Fruit fly (Drosophila melanogaster) Kc167 (cell line): ENCODE data around the gene COX5B.

Experiments
- Myc ChIP-seq: fragments of >200 bp; optimal IDR thresholded peaks from 2 replicates; lab custom pipeline; 2017; ENCODE audit warnings: missing external identifiers
- Sin3A ChIP-seq: fragments of >200 bp; optimal IDR thresholded peaks from 2 replicates; lab custom pipeline; 2018; ENCODE audit warnings: missing external identifiers
- h ChIP-seq: fragments of >200 bp; optimal IDR thresholded peaks from 3 replicates; lab custom pipeline; 2018; ENCODE audit warnings: missing external identifiers
- insv ChIP-seq: fragments of >200 bp; optimal IDR thresholded peaks from 3 replicates; lab custom pipeline; 2018; ENCODE audit warnings: missing external identifiers
- psq ChIP-seq: fragments of >200 bp; optimal IDR thresholded peaks from 2 replicates; lab custom pipeline; 2017; ENCODE audit warnings: missing external identifiers
- ttk ChIP-seq: sonication (Bioruptor generic); optimal IDR thresholded peaks from 2 replicates; lab custom pipeline; 2017; ENCODE audit warnings: missing external identifiers

The COX5B gene

DNA sequence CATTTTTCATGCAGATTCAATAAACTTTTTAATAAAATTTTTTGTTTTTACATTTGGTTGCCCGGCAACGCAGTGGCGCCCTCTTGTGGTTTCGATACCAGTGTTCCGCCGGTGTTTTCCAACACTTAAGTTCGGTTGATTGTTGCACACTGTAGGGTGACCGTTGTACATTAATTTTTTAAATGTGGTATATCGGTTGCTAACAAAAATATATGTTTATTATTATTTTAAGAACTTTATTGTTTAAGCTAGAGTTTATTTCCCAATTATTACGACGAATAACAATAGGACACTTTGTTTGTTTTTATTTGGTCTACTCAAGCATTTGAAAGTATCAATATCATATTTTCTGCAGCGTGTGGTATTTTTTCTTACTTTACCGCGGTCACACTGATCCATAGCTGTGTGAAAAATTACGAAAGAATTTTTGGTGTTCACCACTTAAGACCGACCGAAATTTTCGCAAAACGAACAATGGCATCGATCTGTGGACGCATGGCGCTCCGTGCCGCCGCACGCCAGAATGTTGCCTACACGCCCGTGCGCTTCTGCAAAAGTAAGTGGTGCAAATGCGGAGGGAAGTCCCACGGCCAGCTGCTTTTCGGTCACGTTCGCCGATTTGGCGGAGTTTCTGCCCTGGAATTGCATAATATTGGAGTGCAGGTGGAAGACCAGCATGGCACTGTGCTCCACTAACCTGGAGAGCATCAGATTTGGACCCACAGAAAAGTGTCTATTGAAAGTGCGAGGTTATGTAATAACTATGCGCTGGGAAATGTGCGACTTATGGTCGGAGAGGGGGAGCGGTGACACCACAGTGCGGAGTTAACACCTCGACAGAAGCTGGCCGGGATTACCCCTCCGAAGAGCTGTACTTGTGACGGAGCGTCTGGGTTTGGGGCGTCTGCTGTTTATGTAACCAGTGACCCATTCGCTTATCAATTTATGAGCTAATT is at the start of gene COX5B, which contains the start of gene IFT52:
Gene COX5B (plus strand): TSS at position 372 of the 956 bp plus-strand sequence.
Gene IFT52 (minus strand): TSS at position 74 of the 956 bp plus-strand sequence.
- TF ChIP-seq ttk (lab: Kevin White, UChicago) (no peak), insv (lab: Kevin White, UChicago) (no peak), Sin3A (no peak), psq (no peak), h (lab: Kevin White, UChicago) (no peak), Myc (lab: Kevin White, UChicago) (no peak)

DNA sequence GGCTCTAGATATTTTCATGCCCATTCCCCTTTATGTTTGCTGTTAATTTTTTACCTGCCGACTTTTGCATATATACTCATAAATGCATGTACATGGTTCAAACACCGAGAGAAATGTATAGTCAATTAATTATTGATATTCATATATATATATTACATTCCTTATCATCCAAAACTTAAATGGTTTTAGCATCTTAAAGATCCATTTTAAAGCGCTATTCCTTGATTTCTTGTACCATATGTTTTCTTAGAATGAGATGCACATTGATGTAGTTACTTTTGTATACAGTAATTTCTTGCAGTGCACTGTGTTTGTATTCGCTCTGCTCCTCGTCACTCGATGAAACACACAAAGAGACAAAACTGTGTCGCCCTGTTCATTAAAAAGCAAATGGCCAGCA is 48.9 kb upstream of the COX5B start:
- TF ChIP-seq Sin3A (no peak), ttk (lab: Kevin White, UChicago) (no peak), psq (no peak), Myc (lab: Kevin White, UChicago) (no peak), insv (lab: Kevin White, UChicago) (no peak), h (lab: Kevin White, UChicago) (no peak)

dm6 chr2L:6513948-6514347 is 43.7 kb upstream of the COX5B start:
- no peak for TF ChIP-seq psq
- no peak for TF ChIP-seq Myc (lab: Kevin White, UChicago)
- TF ChIP-seq insv (lab: Kevin White, UChicago) = no peak
- TF ChIP-seq Sin3A = no peak
- TF ChIP-seq ttk (lab: Kevin White, UChicago) = no peak
- no peak for TF ChIP-seq h (lab: Kevin White, UChicago)

DNA sequence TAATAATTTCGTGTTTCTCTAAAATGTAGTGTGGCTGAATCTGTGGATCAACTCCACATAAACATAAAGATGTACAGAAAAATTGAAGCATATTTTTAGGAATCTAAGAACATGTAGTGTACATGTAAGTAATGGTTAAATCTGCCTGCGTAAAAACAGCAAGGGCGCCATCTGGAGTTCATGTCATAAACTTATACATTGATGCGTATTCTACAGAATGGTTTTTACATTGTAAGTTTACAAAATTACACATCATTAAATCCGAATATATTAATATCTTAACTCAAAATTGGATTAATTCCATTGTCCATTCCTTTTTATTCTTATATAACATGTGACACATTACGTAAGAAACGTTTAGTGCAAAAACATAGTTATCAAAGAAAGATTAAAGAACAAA is 30.6 kb upstream of the COX5B start:
- TF ChIP-seq Myc (lab: Kevin White, UChicago) = no peak
- no peak for TF ChIP-seq insv (lab: Kevin White, UChicago)
- no peak for TF ChIP-seq h (lab: Kevin White, UChicago)

DNA sequence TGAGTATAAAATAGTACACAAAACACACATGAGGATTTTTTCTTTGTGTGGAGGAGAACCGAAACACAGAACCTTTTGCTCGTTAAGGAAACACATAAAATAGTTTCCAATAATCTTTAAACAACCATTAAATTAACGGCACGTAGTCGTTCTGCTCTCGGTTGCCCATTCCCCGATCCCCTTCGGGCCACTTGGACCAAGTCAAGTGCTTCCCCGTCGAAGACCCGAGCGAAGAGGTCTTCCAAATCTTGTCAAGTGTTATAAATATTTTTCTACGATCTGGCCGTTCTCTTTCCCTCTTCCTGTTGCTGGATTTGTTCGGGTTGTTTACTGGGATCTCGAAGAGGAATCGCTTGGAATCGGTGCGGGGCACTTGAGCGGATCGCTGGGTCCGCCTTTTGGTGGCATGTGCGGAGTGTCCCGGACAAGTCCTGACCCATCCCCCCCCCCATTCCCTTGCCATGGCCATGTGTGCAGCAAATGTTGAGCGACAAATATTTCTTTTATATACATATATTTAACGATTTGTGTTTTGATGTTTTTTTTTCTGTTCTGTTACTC is 26.6 kb upstream of the COX5B start:
- no peak for TF ChIP-seq Myc (lab: Kevin White, UChicago)
- TF ChIP-seq ttk (lab: Kevin White, UChicago) = no peak
- TF ChIP-seq insv (lab: Kevin White, UChicago) = no peak
- TF ChIP-seq h (lab: Kevin White, UChicago) = no peak
- TF ChIP-seq psq = no peak
- TF ChIP-seq Sin3A = no peak

DNA sequence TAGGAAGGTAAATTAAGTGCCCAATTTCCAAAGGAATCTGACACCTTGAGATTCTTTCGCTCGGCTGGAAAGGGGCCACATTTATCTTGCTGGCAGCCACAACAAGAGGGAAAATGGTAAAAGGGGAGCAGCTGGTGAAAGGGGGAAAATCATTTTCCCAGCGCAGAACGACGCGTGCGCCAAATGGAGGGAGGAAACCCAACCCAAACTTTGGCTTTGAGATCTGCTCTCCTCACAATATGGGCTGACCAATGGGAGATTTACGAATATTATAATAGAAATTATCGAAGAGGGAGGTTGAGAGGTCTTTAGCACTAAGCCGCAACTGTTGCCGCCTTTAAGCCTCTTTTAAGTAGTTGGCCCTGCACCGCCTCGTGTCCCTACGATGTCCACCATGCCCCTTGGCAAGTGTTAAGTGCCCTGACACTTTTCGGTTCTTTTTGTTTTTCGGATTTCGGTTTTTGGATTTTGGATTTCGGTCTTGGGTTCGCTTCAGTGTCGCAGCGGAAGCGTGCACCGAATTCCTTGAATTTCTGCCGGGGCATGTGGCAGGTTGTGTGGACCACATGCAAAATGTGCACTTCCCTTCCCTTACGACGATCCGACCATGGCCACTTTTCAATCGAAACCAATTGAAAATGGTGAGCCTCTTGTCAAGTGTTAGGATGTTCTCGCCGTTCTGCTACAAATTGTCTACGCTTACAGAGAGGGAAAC is 25.5 kb upstream of the COX5B start:
- TF ChIP-seq insv (lab: Kevin White, UChicago) (no peak), psq (no peak)

- TF ChIP-seq h (lab: Kevin White, UChicago) (no peak), insv (lab: Kevin White, UChicago) (no peak), Myc (lab: Kevin White, UChicago) (no peak), Sin3A (no peak), ttk (lab: Kevin White, UChicago) (no peak), psq (no peak)
Measured at dm6 chr2L:6532977-6533376, 24.6 kb upstream of the COX5B start.

- TF ChIP-seq psq (no peak), Myc (lab: Kevin White, UChicago) (no peak), Sin3A (no peak), insv (lab: Kevin White, UChicago) (no peak), h (lab: Kevin White, UChicago) (no peak), ttk (lab: Kevin White, UChicago) (no peak)
Measured at dm6 chr2L:6533719-6534118, 23.9 kb upstream of the COX5B start.

DNA sequence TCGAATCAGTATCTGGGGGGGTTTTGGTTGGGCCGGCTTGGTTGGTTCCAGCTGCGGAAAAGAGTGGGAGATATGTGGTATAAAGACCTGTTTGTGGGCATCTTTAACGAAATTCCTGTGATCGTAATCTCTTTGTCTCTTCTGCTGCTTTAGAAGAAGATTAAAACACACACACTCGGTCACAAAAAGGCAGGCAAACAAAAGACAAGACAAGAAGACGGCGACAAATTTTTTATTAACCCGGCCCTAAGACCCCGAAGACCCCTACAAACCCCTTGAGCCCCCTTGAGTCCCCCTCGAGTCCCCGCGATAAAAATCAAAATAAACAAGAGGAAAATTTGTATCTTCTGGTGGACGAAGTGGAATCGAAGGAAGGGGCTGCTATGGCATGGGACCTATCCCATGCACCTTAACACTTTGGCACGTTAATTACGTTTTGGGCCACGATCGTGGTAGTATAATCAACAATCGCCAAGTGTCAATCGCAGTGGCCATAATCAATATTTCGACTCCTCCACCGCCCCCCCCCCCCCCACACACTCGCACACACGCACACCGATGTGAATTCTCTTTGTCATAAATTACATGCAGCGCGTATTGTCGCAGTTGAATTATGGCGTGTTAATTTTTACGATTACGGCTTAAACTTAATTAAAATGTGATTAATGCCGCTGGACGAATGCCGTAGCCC is 23.3 kb upstream of the COX5B start:
- TF ChIP-seq psq (no peak), ttk (lab: Kevin White, UChicago) (no peak)

- TF ChIP-seq insv (lab: Kevin White, UChicago) = no peak
- TF ChIP-seq psq = no peak
- no peak for TF ChIP-seq Sin3A
- no peak for TF ChIP-seq Myc (lab: Kevin White, UChicago)
- TF ChIP-seq ttk (lab: Kevin White, UChicago) = no peak
- no peak for TF ChIP-seq h (lab: Kevin White, UChicago)
Measured at dm6 chr2L:6536044-6536581, 21.5 kb upstream of the COX5B start.

dm6 chr2L:6539623-6540381 is 17.8 kb upstream of the COX5B start:
- no peak for TF ChIP-seq insv (lab: Kevin White, UChicago)
- no peak for TF ChIP-seq h (lab: Kevin White, UChicago)
- no peak for TF ChIP-seq ttk (lab: Kevin White, UChicago)
- TF ChIP-seq psq = no peak
- TF ChIP-seq Sin3A = no peak
- no peak for TF ChIP-seq Myc (lab: Kevin White, UChicago)
